Worm (Caenorhabditis elegans) whole organism, midembryonic: ENCODE results near the gene F57B9.1.

Experiments used
- flt-1 ChIP-seq: fragments of 200-800 bp; sonication (Bioruptor generic); IDR thresholded peaks from 2 replicates; pipeline ENCODE4 v1.3.6; 2022; ENCODE audit warnings: missing genetic modification characterization, missing compliant biosample characterization
- med-1 ChIP-seq: sonication (generic microtip); optimal IDR thresholded peaks from 2 replicates; lab custom pipeline; 2017; ENCODE audit warnings: missing genetic modification characterization, mild to moderate bottlenecking, missing compliant biosample characterization, antibody characterized with exemption, missing genetic modification reagents; ENCODE audit not compliant: insufficient read depth
- ztf-23 ChIP-seq: fragments of 200-800 bp; sonication (Bioruptor generic); IDR thresholded peaks from 2 replicates; pipeline ENCODE4 v1.3.6; 2022; ENCODE audit warnings: missing genetic modification reagents, missing genetic modification characterization, missing compliant biosample characterization

DNA sequence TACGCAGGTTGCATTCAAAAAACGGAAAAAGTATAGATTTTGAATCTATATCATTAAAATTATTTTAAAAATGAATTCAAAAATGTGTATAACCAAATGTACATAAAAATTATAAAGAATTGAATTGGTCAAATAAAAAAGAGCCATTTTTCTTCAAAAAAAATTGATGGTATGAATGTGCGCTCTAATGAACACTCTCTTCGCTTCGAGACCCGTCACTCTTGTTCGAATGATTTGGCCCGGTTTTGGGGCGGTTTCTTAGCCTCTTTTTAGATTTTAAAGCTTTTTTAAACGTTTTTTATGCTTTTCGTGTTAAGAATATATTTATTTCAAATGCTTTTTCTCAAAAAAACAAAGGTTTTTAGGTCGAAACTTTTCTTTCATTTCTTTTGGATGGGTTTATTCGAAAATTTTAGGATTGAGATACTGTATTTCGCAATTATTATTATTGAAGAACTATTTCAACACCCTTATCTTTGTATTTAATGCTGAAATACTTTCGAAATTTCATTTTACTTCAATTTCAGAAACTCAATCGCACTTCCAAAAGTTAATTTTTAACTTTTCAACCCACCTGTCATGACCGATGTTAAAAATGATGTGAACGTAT is 32.2 kb upstream of the F57B9.1 start, which contains the start of gene inf-1:
- no peak for TF ChIP-seq flt-1 (GFP tag; lab: Robert Waterston, UW)
- no peak for TF ChIP-seq ztf-23 (GFP tag; lab: Robert Waterston, UW)
- no peak for TF ChIP-seq med-1 (GFP tag; lab: Kevin White, UChicago)
